Worm (Caenorhabditis elegans): Measurements from ENCODE around the gene srr-7.

DNA sequence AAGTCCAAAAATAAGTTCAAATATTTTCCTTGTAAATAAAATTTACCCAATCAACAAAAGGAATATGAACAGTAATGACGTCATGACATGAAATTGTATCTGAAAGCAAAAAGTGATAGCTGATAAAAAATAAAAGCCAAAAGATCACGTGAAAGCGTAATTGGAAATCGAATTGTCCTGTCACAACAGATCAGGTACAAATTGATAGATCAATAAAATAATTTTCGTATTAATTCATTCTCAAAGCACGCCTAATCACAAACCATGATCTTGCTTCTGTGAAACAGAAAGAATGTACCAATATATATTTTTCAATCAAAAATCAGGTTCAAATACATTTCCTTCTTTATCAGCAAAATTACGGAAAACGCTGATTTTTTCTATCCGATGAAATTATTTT, 8.5 kb upstream of the srr-7 start, which contains the start of gene flor-1:
- TF ChIP-seq ztf-11 (tag; optimal IDR thresholded peaks at IDR 0.05) (no peak), mdl-1 (tag; optimal IDR thresholded peaks at IDR 0.05) (no peak), mep-1 (tag; optimal IDR thresholded peaks at IDR 0.05) (no peak), skn-1 (tag; optimal IDR thresholded peaks at IDR 0.05) (no peak), elt-2 (tag; optimal IDR thresholded peaks at IDR 0.05) (no peak), unc-62 (GFP tag; optimal IDR thresholded peaks at IDR 0.05) (no peak), snu-23 (GFP tag; optimal IDR thresholded peaks at IDR 0.05) (no peak)
